Worm (Caenorhabditis elegans) whole organism, L1 larva: Measurements from ENCODE around the gene txt-18.

Experiments used
- C04F5.9 ChIP-seq: sonication (generic microtip); optimal IDR thresholded peaks from 2 replicates; lab custom pipeline; 2016; ENCODE audit warnings: missing genetic modification characterization, missing compliant biosample characterization
- C16A3.4 ChIP-seq: fragments of 150-350 bp; optimal IDR thresholded peaks from 2 replicates; lab custom pipeline; 2014; ENCODE audit warnings: missing biosample characterization, missing genetic modification characterization
- C34B4.2 ChIP-seq: sonication (generic microtip); optimal IDR thresholded peaks from 2 replicates; lab custom pipeline; 2017; ENCODE audit warnings: mild to moderate bottlenecking, missing genetic modification characterization, missing compliant biosample characterization
- aha-1 ChIP-seq: fragments of 150-350 bp; optimal IDR thresholded peaks from 2 replicates; lab custom pipeline; 2014; ENCODE audit warnings: missing biosample characterization, missing genetic modification characterization
- alr-1 ChIP-seq: fragments of 200-800 bp; sonication (Bioruptor generic); optimal IDR thresholded peaks from 2 replicates; lab custom pipeline; 2018; ENCODE audit warnings: borderline replicate concordance, mild to moderate bottlenecking, missing genetic modification characterization, missing compliant biosample characterization
- ceh-8 ChIP-seq: fragments of 200-800 bp; sonication (Bioruptor generic); optimal IDR thresholded peaks from 2 replicates; lab custom pipeline; 2018; ENCODE audit warnings: mild to moderate bottlenecking, missing genetic modification characterization, moderate library complexity, missing compliant biosample characterization
- ceh-88 ChIP-seq: fragments of 200-800 bp; sonication (Bioruptor generic); IDR thresholded peaks from 2 replicates; pipeline ENCODE4 v1.3.6; 2022; ENCODE audit warnings: missing genetic modification characterization, missing compliant biosample characterization
- ceh-90 ChIP-seq: sonication (generic microtip); optimal IDR thresholded peaks from 2 replicates; lab custom pipeline; 2016; ENCODE audit warnings: missing genetic modification characterization, missing compliant biosample characterization
- ces-1 ChIP-seq: fragments of 150-350 bp; optimal IDR thresholded peaks from 2 replicates; lab custom pipeline; 2014; ENCODE audit warnings: missing biosample characterization, missing genetic modification reagents, missing genetic modification characterization
- dsc-1 ChIP-seq: sonication (generic microtip); optimal IDR thresholded peaks from 2 replicates; lab custom pipeline; 2016; ENCODE audit warnings: mild to moderate bottlenecking, missing genetic modification characterization, missing compliant biosample characterization
- egl-13 ChIP-seq: sonication (generic microtip); optimal IDR thresholded peaks from 2 replicates; lab custom pipeline; 2016; ENCODE audit warnings: missing genotype, missing genetic modification reagents, missing genetic modification characterization, missing compliant biosample characterization
- elt-3 ChIP-seq, 6 experiments: fragments of 150-350 bp in 1 of 6; sonication (generic microtip); optimal IDR thresholded peaks; 2 replicates each; lab custom pipeline; 2017 to 2018; ENCODE audit warnings: missing biosample characterization in 6 of 6, missing genetic modification characterization in 6 of 6, inconsistent platforms in 1 of 6
- ets-5 ChIP-seq: fragments of 200-800 bp; sonication (Bioruptor generic); IDR thresholded peaks from 2 replicates; pipeline ENCODE4 v1.3.6; 2022; ENCODE audit warnings: missing genetic modification characterization, missing compliant biosample characterization
- fkh-10 ChIP-seq: sonication (generic microtip); optimal IDR thresholded peaks from 2 replicates; lab custom pipeline; 2017; ENCODE audit warnings: missing biosample characterization, missing genetic modification reagents, missing genetic modification characterization
- fos-1 ChIP-seq: fragments of 150-350 bp; optimal IDR thresholded peaks from 2 replicates; lab custom pipeline; 2014; ENCODE audit warnings: missing biosample characterization, missing genetic modification characterization
- grh-1 ChIP-seq: fragments of 200-800 bp; sonication (Bioruptor generic); IDR thresholded peaks from 2 replicates; pipeline ENCODE4 v1.3.6; 2022; ENCODE audit warnings: missing genetic modification reagents, missing genetic modification characterization, missing compliant biosample characterization
- hlh-17 ChIP-seq: fragments of 200-800 bp; sonication (Bioruptor generic); optimal IDR thresholded peaks from 2 replicates; lab custom pipeline; 2018; ENCODE audit warnings: missing genetic modification characterization, mild to moderate bottlenecking, missing compliant biosample characterization, moderate library complexity, borderline replicate concordance
- hlh-4 ChIP-seq: sonication (generic microtip); optimal IDR thresholded peaks from 2 replicates; lab custom pipeline; 2016; ENCODE audit warnings: mild to moderate bottlenecking, missing genetic modification characterization, missing compliant biosample characterization
- hpl-2 ChIP-seq: fragments of 150-350 bp; optimal IDR thresholded peaks from 2 replicates; lab custom pipeline; 2014; ENCODE audit warnings: missing biosample characterization, missing genetic modification reagents, missing genetic modification characterization
- jun-1 ChIP-seq: fragments of 150-350 bp; optimal IDR thresholded peaks from 2 replicates; lab custom pipeline; 2014; ENCODE audit warnings: missing biosample characterization, missing genetic modification reagents, missing genetic modification characterization
- lin-14 ChIP-seq: fragments of 200-800 bp; sonication (Bioruptor generic); optimal IDR thresholded peaks from 2 replicates; lab custom pipeline; 2018; ENCODE audit warnings: mild to moderate bottlenecking, missing genetic modification characterization, moderate library complexity, missing compliant biosample characterization
- lin-15B ChIP-seq: fragments of 150-350 bp; sonication (generic microtip); optimal IDR thresholded peaks from 3 replicates; lab custom pipeline; 2014; ENCODE audit warnings: missing biosample characterization, missing genetic modification characterization
- lin-35 ChIP-seq, 2 experiments: fragments of 150-350 bp; optimal IDR thresholded peaks; 2 replicates each; lab custom pipeline; 2014; ENCODE audit warnings: missing biosample characterization in 2 of 2, missing genetic modification characterization in 2 of 2, missing genetic modification reagents in 2 of 2
- lin-39 ChIP-seq: fragments of 150-350 bp; optimal IDR thresholded peaks from 2 replicates; lab custom pipeline; 2014; ENCODE audit warnings: missing biosample characterization, missing genetic modification reagents, missing genetic modification characterization
- lsy-2 ChIP-seq, 2 experiments: fragments of 150-350 bp; optimal IDR thresholded peaks; 2 replicates each; lab custom pipeline; 2014; ENCODE audit warnings: missing biosample characterization in 2 of 2, missing genetic modification characterization in 2 of 2
- mab-9 ChIP-seq: fragments of 200-800 bp; sonication (Bioruptor generic); IDR thresholded peaks from 2 replicates; pipeline ENCODE4 v1.3.6; 2022; ENCODE audit warnings: missing genetic modification reagents, missing genetic modification characterization, missing compliant biosample characterization
- mdl-1 ChIP-seq, 2 experiments: fragments of 150-350 bp; optimal IDR thresholded peaks; 2 replicates each; lab custom pipeline; 2014 to 2017; ENCODE audit warnings: missing biosample characterization in 2 of 2, missing genetic modification characterization in 2 of 2, inconsistent platforms in 1 of 2
- mef-2 ChIP-seq: fragments of 150-350 bp; optimal IDR thresholded peaks from 2 replicates; lab custom pipeline; 2014; ENCODE audit warnings: missing biosample characterization, missing genetic modification characterization
- mep-1 ChIP-seq: fragments of 150-350 bp; optimal IDR thresholded peaks from 2 replicates; lab custom pipeline; 2014; ENCODE audit warnings: missing biosample characterization, missing genetic modification characterization
- nhr-11 ChIP-seq: fragments of 150-350 bp; optimal IDR thresholded peaks from 2 replicates; lab custom pipeline; 2014; ENCODE audit warnings: missing biosample characterization, missing genetic modification characterization
- nhr-12 ChIP-seq: sonication (generic microtip); optimal IDR thresholded peaks from 2 replicates; lab custom pipeline; 2017; ENCODE audit warnings: missing biosample characterization, missing genetic modification characterization
- nhr-20 ChIP-seq: sonication (generic microtip); optimal IDR thresholded peaks from 2 replicates; lab custom pipeline; 2016; ENCODE audit warnings: mild to moderate bottlenecking, missing genetic modification characterization, missing compliant biosample characterization
- nhr-28 ChIP-seq: fragments of 150-350 bp; optimal IDR thresholded peaks from 2 replicates; lab custom pipeline; 2014; ENCODE audit warnings: missing biosample characterization, missing genetic modification characterization
- nhr-47 ChIP-seq: sonication (generic microtip); optimal IDR thresholded peaks from 2 replicates; lab custom pipeline; 2016; ENCODE audit warnings: mild to moderate bottlenecking, missing genetic modification characterization, moderate library complexity, missing compliant biosample characterization
- pag-3 ChIP-seq: sonication (generic microtip); optimal IDR thresholded peaks from 2 replicates; lab custom pipeline; 2017; ENCODE audit warnings: missing genetic modification characterization, mild to moderate bottlenecking, missing compliant biosample characterization, antibody characterized with exemption, borderline replicate concordance; ENCODE audit not compliant: insufficient read depth
- pax-3 ChIP-seq: fragments of 200-800 bp; sonication (Bioruptor generic); optimal IDR thresholded peaks from 2 replicates; lab custom pipeline; 2018; ENCODE audit warnings: mild to moderate bottlenecking, missing genetic modification characterization, moderate library complexity, missing compliant biosample characterization
- pqm-1 ChIP-seq: sonication (generic microtip); optimal IDR thresholded peaks from 3 replicates; lab custom pipeline; 2017; ENCODE audit warnings: missing biosample characterization, missing genetic modification characterization
- snu-23 ChIP-seq: sonication (generic microtip); optimal IDR thresholded peaks from 2 replicates; lab custom pipeline; 2016; ENCODE audit warnings: missing genetic modification characterization, missing compliant biosample characterization
- sox-4 ChIP-seq: sonication (generic microtip); optimal IDR thresholded peaks from 2 replicates; lab custom pipeline; 2016; ENCODE audit warnings: missing genetic modification characterization, missing compliant biosample characterization
- sptf-1 ChIP-seq: fragments of 150-350 bp; optimal IDR thresholded peaks from 2 replicates; lab custom pipeline; 2014; ENCODE audit warnings: missing biosample characterization, missing genetic modification characterization
- swsn-7 ChIP-seq: sonication (generic microtip); optimal IDR thresholded peaks from 2 replicates; lab custom pipeline; 2016; ENCODE audit warnings: missing genetic modification characterization, missing compliant biosample characterization
- tbx-2 ChIP-seq: sonication (generic microtip); optimal IDR thresholded peaks from 2 replicates; lab custom pipeline; 2016; ENCODE audit warnings: missing genetic modification characterization, missing compliant biosample characterization
- unc-130 ChIP-seq: fragments of 150-350 bp; optimal IDR thresholded peaks from 2 replicates; lab custom pipeline; 2017; ENCODE audit warnings: missing biosample characterization, missing genetic modification characterization, inconsistent platforms
- unc-62 ChIP-seq: fragments of 150-350 bp; optimal IDR thresholded peaks from 2 replicates; lab custom pipeline; 2014; ENCODE audit warnings: missing biosample characterization, missing genetic modification reagents, missing genetic modification characterization
- unc-86 ChIP-seq: sonication (generic microtip); optimal IDR thresholded peaks from 2 replicates; lab custom pipeline; 2016; ENCODE audit warnings: missing genetic modification characterization, missing compliant biosample characterization

The txt-18 gene

DNA sequence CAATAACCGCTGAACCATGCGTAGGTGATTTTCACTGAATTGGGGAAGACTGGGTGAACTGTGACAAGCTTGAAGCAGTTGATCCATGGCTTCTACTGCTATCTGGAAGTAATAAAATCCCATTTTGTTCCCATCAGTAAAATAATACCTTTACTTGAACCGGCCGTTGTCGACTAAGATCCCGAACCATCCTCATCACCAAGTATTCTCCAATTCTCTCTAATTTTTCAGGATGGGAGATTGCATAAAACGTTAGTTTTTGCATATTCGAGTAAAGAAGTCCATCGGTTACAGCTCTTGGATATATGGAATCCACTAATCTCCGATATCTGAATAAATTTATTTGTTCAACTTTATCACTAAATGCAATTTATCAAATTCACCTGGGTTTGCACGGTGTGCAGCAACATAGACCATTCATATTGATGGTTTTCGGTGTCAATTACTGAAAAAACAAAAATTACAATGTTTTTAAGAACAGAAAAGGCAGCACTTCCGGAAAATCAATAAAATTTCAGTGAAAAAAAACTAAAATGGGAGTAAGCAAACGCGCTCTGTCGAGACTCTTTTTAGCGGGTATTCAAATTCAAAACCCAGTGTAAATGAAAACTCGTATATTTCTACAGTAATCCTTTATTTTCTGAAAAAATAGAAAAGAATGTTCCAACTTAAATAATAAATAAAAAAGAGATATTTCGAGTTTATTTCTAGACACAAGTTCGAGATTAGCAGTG lies 23.1 kb upstream of the txt-18 start, which contains the start of gene efr-3 (continued):
- TF ChIP-seq mef-2 (tag; lab: Kevin White, UChicago) (no peak), C16A3.4 (tag; lab: Kevin White, UChicago) (peak; percentile 16), snu-23 (GFP tag; lab: Kevin White, UChicago) (peak; percentile 55), unc-86 (tag; lab: Kevin White, UChicago) (peak; percentile 28), sox-4 (tag; lab: Kevin White, UChicago) (no peak), mep-1 (tag; lab: Kevin White, UChicago) (peak; percentile 62), nhr-20 (peak; percentile 38), lin-14 (GFP tag; lab: Kevin White, UChicago) (peak; percentile 47), lsy-2 (tag; optimal IDR thresholded peaks at IDR 0.05; lab: Kevin White, UChicago) (peak; percentile 65 to 79), pqm-1 (tag; lab: Kevin White, UChicago) (no peak), nhr-11 (tag; lab: Kevin White, UChicago) (peak; percentile 18), nhr-28 (no peak), mdl-1 (tag; optimal IDR thresholded peaks at IDR 0.05; lab: Kevin White, UChicago) (no peak), tbx-2 (tag; lab: Kevin White, UChicago) (peak; percentile 58), ces-1 (GFP tag; lab: Kevin White, UChicago) (no peak), C04F5.9 (tag; lab: Kevin White, UChicago) (no peak), ets-5 (GFP tag; lab: Robert Waterston, UW) (no peak), egl-13 (tag; lab: Kevin White, UChicago) (no peak), lin-39 (tag; lab: Kevin White, UChicago) (peak; percentile 38), swsn-7 (tag; lab: Kevin White, UChicago) (peak; percentile 21)
- TF ChIP-seq, all 84 proteins: peak for 30

DNA sequence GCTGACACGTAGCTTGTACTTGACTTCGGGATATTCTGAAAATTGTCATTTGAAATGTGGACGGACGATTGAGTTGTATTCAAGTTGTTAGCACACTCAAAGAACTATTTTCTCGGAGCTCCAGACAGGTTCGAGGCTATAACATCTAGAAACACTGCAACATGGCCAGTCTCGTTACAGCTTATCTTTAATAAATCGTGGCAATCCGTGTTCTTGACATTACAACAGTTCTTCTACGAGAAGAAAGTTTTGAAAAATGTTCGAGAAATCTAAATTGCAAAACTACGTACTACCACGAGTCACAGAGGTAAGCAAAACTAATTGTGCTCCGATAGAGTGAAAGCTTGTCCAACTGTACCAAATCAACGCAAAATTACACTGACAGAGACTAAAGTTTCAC lies 21.8 kb upstream of the txt-18 start:
- TF ChIP-seq aha-1 = no peak
- TF ChIP-seq tbx-2 (tag; lab: Kevin White, UChicago) = no peak
- TF ChIP-seq dsc-1 (tag; lab: Kevin White, UChicago) = no peak
- no peak for TF ChIP-seq hpl-2
- no peak for TF ChIP-seq ces-1 (GFP tag; lab: Kevin White, UChicago)
- no peak for TF ChIP-seq C34B4.2 (tag; lab: Kevin White, UChicago)
- no peak for TF ChIP-seq jun-1 (tag; lab: Kevin White, UChicago)
- TF ChIP-seq lin-35 (GFP tag; optimal IDR thresholded peaks at IDR 0.05; lab: Kevin White, UChicago) = no peak
- TF ChIP-seq ceh-90 (tag; lab: Kevin White, UChicago) = no peak
- TF ChIP-seq unc-130 (tag; lab: Kevin White, UChicago) = no peak
- no peak for TF ChIP-seq ceh-8 (GFP tag; lab: Kevin White, UChicago)
- no peak for TF ChIP-seq ceh-88 (GFP tag; lab: Robert Waterston, UW)
- TF ChIP-seq nhr-47 (tag; lab: Kevin White, UChicago) = no peak
- TF ChIP-seq fos-1 (tag; lab: Kevin White, UChicago) = no peak

DNA sequence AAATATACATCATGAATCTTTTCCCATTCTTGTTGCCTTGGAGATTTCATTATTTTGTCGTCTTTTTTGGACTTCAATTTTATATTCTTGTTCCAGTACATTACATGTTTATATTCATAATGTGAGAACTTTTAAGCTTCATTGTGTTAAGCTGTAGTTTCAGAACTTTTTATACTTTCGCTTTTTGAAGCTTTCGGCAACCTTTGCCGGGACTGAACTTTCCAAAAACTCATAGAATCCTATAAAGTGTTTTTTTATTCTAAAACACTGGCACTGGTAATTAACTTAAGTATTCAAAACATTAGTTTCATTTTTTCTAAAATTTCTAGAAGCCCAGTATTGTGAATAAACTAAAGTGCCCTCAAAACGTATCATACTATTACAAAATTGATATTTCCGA lies 20.9 kb upstream of the txt-18 start, which contains the start of gene C32D5.4:
TSS of gene C32D5.4 (minus strand) at position 101 of the 400 bp plus-strand sequence.
- no peak for TF ChIP-seq unc-130 (tag; lab: Kevin White, UChicago)
- TF ChIP-seq nhr-12 (tag; lab: Kevin White, UChicago) = no peak
- TF ChIP-seq nhr-47 (tag; lab: Kevin White, UChicago) = no peak
- no peak for TF ChIP-seq alr-1 (tag; lab: Kevin White, UChicago)
- no peak for TF ChIP-seq tbx-2 (tag; lab: Kevin White, UChicago)
- TF ChIP-seq pax-3 (tag; lab: Kevin White, UChicago) = no peak
- TF ChIP-seq nhr-11 (tag; lab: Kevin White, UChicago) = no peak
- TF ChIP-seq ceh-88 (GFP tag; lab: Robert Waterston, UW) = no peak
- TF ChIP-seq hlh-17 = no peak
- no peak for TF ChIP-seq hlh-4 (tag; lab: Kevin White, UChicago)
- TF ChIP-seq mab-9 (GFP tag; lab: Robert Waterston, UW) = no peak
- TF ChIP-seq pag-3 (tag; lab: Kevin White, UChicago) = no peak
- TF ChIP-seq elt-3 (tag; optimal IDR thresholded peaks at IDR 0.05; lab: Kevin White, UChicago) = no peak
- no peak for TF ChIP-seq sptf-1 (tag; lab: Kevin White, UChicago)
- no peak for TF ChIP-seq ces-1 (GFP tag; lab: Kevin White, UChicago)
- TF ChIP-seq lin-35 (GFP tag; optimal IDR thresholded peaks at IDR 0.05; lab: Kevin White, UChicago) = no peak
- TF ChIP-seq unc-62 = no peak
- TF ChIP-seq lin-15B = no peak
- no peak for TF ChIP-seq fkh-10 (GFP tag; lab: Kevin White, UChicago)
- no peak for TF ChIP-seq grh-1 (GFP tag; lab: Robert Waterston, UW)
